Worm (Caenorhabditis elegans) whole organism, dauer: ENCODE data around the gene ptr-25.

Experiments used
- unc-62 ChIP-seq: sonication (generic microtip); optimal IDR thresholded peaks from 2 replicates; lab custom pipeline; 2017; ENCODE audit warnings: missing biosample characterization, missing genetic modification reagents, missing genetic modification characterization

Gene ptr-25

ce11 chrIII:10535226-10535625, 47.3 kb downstream of the ptr-25 start, which contains the start of gene hpd-1:
Gene hpd-1 (plus strand): TSS chrIII:10535526.
- TF ChIP-seq unc-62 (GFP tag; lab: Kevin White, UChicago), result no peak

ce11 chrIII:10536087-10536723, 48.3 kb downstream of the ptr-25 start:
- no peak for TF ChIP-seq unc-62 (GFP tag; lab: Kevin White, UChicago)

DNA sequence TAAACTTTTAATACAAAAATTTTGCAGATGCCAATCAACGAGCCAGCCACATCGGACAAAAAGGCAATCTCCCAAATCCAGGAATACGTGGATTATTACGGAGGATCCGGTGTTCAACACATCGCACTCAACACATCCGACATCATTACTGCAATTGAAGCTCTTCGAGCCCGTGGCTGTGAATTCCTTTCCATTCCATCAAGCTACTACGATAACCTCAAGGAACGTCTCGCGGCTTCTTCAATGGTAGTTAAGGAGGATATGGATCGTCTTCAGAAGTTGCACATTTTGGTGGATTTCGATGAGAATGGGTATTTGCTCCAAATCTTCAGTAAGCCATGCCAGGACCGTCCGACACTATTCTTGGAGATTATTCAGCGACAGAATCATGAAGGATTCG, 49.1 kb downstream of the ptr-25 start:
- TF ChIP-seq unc-62 (GFP tag; lab: Kevin White, UChicago), result no peak

DNA sequence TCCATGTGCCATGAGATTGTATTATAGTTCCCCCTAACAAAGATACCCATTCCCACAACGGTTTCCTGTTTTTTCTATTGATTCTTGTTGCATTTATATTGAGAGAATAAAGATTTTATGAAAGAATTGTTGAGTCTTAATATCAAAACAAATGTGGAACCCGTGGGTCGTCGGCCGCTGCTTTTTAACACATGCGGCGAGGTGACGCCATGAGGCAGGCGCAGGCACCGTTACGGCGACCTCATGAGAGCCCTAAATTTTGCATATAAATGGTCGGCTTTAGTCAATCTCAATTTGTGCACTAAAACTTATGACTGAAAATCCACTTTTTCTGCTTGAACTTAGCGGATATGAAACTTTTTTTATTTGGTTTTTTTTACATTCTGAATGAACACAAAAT, 49.6 kb downstream of the ptr-25 start:
- TF ChIP-seq unc-62 (GFP tag; lab: Kevin White, UChicago), result no peak

DNA sequence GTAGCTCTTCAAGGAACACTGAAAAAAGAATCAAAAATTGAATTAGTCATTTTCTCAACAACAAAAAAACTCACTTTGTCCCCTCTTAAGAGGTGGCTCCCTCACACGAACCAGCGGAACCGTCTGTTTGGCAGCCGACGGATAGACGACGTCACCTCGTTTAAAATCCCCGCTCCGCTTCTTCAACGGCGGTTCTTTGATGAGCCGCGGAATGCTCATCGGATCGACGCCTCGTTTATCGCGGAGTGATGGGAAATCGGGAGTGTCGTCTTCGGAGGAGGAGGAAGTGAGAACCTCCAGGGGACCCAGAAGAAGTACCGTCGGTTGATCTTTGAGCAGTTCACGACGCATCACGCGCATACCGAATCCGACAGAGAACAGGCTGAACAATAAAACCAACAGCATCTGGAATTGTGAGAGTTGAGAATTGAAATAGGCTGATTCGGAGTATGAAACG, 50.9 kb downstream of the ptr-25 start, which contains the start of gene nlp-68:
Gene nlp-68, minus strand, starts transcription at position 407 of the 457 bp plus-strand sequence.
- TF ChIP-seq unc-62 (GFP tag; lab: Kevin White, UChicago), result no peak
